Fruit fly (Drosophila melanogaster) whole organism, adult: Measurements from ENCODE around the gene sn.
A peak's percentile ranks its signal among the peaks of the same experiment; 100 is the strongest.

Experiments
- CG12768 ChIP-seq: fragments of 200-800 bp; sonication (Bioruptor generic); optimal IDR thresholded peaks from 2 replicates; lab custom pipeline; 2017; ENCODE audit warnings: missing biosample characterization, missing genetic modification characterization, mild to moderate bottlenecking, moderate library complexity, missing genetic modification reagents
- CG14711 ChIP-seq: fragments of 200-800 bp; sonication (Bioruptor generic); optimal IDR thresholded peaks from 2 replicates; lab custom pipeline; 2018; ENCODE audit warnings: missing biosample characterization, mild to moderate bottlenecking, missing genetic modification characterization, moderate library complexity
- CG33017 ChIP-seq: fragments of 200-800 bp; sonication (Bioruptor generic); optimal IDR thresholded peaks from 2 replicates; lab custom pipeline; 2018; ENCODE audit warnings: missing biosample characterization, mild to moderate bottlenecking, missing genetic modification characterization, moderate library complexity
- Clk ChIP-seq: fragments of 200-800 bp; sonication (Bioruptor generic); optimal IDR thresholded peaks from 2 replicates; lab custom pipeline; 2017; ENCODE audit warnings: missing biosample characterization, missing genetic modification characterization
- Crg-1 ChIP-seq: fragments of 200-800 bp; sonication (Bioruptor generic); optimal IDR thresholded peaks from 2 replicates; lab custom pipeline; 2016; ENCODE audit warnings: missing biosample characterization, missing genetic modification characterization
- Hr96 ChIP-seq: fragments of 200-800 bp; sonication (Bioruptor generic); optimal IDR thresholded peaks from 2 replicates; lab custom pipeline; 2016; ENCODE audit warnings: missing biosample characterization, missing genetic modification characterization
- Mnt ChIP-seq: fragments of 200-800 bp; sonication (Bioruptor generic); optimal IDR thresholded peaks from 2 replicates; lab custom pipeline; 2016; ENCODE audit warnings: missing biosample characterization, mild to moderate bottlenecking, missing genetic modification characterization
- cic ChIP-seq: fragments of 200-800 bp; sonication (Bioruptor generic); optimal IDR thresholded peaks from 2 replicates; lab custom pipeline; 2017; ENCODE audit warnings: missing biosample characterization, mild to moderate bottlenecking, missing genetic modification characterization, moderate library complexity

DNA sequence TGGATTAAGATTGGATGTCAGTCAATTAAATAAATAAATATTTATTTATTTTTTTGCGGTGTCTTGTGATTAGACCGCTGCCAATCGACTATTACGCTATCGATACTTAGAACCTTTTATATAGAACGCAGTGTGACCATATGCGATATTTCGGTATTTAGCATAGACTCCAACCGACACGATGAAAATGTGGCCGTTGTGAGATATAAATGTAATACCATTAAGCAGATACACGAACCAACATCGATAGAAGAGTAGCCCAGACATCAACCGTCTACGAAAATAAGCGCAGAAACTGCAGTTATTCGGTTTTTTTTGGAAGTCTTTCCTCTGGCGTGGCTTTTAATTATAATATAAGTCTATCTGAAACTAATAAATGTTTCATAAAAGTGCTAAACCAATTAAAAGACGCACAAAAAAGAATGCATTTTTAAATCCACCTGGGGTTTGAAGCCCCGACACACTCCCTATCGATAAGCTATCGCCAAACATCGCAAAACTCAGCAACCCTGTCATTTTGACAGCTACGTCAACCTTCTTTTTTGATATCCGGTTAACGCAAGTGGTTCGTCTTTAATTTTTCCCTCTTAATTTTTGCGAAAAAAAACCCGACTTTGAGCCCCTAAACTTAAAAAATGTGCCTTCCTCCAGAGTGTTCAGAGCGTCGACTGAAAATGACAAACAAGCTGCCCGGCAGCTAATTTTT, 30.5 kb upstream of the sn start, which contains the start of the genes Dhdds and RpS14a:
- TF ChIP-seq Clk (GFP tag; lab: Kevin White, UChicago) = no peak
- TF ChIP-seq Hr96 (GFP tag; lab: Kevin White, UChicago) = no peak
- TF ChIP-seq CG12768 = no peak
- TF ChIP-seq cic (GFP tag; lab: Kevin White, UChicago) = no peak
- TF ChIP-seq Mnt (GFP tag; lab: Kevin White, UChicago) = peak; percentile 81
- TF ChIP-seq CG14711 (tag; lab: Kevin White, UChicago) = peak; percentile 96
- TF ChIP-seq CG33017 (tag; lab: Kevin White, UChicago) = no peak
- peak; percentile 84 for TF ChIP-seq Crg-1 (GFP tag; lab: Kevin White, UChicago)
